Worm (Caenorhabditis elegans): ENCODE results near the gene K05F1.10.
"Not testable (repeated sequence)": the region's sequence is repeated elsewhere in the genome, so short reads cannot be mapped to it uniquely, and the experiment has no call there.

ce11 chrII:5815382-5815781 is 10.1 kb upstream of the K05F1.10 start, which contains the start of gene wago-5:
- TF ChIP-seq ceh-83, sem-2 (GFP tag; optimal IDR thresholded peaks at IDR 0.05): not testable (repeated sequence)

Measured in whole organism, mixed stage, embryonic.